Worm (Caenorhabditis elegans) whole organism, L3 larva: ENCODE results near the gene ptp-3.

ENCODE experiments used
- ama-1 ChIP-seq: fragments of 150-350 bp; optimal IDR thresholded peaks from 2 replicates; lab custom pipeline; 2018
- egl-27 ChIP-seq: sonication (generic microtip); optimal IDR thresholded peaks from 4 replicates; lab custom pipeline; 2017; ENCODE audit warnings: missing biosample characterization, missing genetic modification reagents, missing genetic modification characterization
- elt-1 ChIP-seq: fragments of 150-350 bp; optimal IDR thresholded peaks from 2 replicates; lab custom pipeline; 2014; ENCODE audit warnings: missing biosample characterization, missing genetic modification characterization
- fkh-10 ChIP-seq: sonication (generic microtip); optimal IDR thresholded peaks from 2 replicates; lab custom pipeline; 2017; ENCODE audit warnings: missing biosample characterization, missing genetic modification reagents, missing genetic modification characterization
- mdl-1 ChIP-seq: fragments of 150-350 bp; optimal IDR thresholded peaks from 2 replicates; lab custom pipeline; 2014; ENCODE audit warnings: missing biosample characterization, missing genetic modification characterization
- nhr-11 ChIP-seq: fragments of 150-350 bp; optimal IDR thresholded peaks from 2 replicates; lab custom pipeline; 2014; ENCODE audit warnings: missing biosample characterization, missing genetic modification characterization
- nhr-28 ChIP-seq: fragments of 150-350 bp; optimal IDR thresholded peaks from 2 replicates; lab custom pipeline; 2014; ENCODE audit warnings: missing biosample characterization, missing genetic modification characterization
- nhr-77 ChIP-seq: fragments of 150-350 bp; optimal IDR thresholded peaks from 2 replicates; lab custom pipeline; 2014; ENCODE audit warnings: missing biosample characterization, missing genetic modification characterization
- sea-2 ChIP-seq: fragments of 150-350 bp; sonication (generic microtip); optimal IDR thresholded peaks from 4 replicates; lab custom pipeline; 2014; ENCODE audit warnings: missing biosample characterization, missing genetic modification reagents, missing genetic modification characterization
- zag-1 ChIP-seq: fragments of 150-350 bp; optimal IDR thresholded peaks from 2 replicates; lab custom pipeline; 2014; ENCODE audit warnings: missing biosample characterization, missing genetic modification characterization
- ztf-11 ChIP-seq: fragments of 150-350 bp; optimal IDR thresholded peaks from 2 replicates; lab custom pipeline; 2014; ENCODE audit warnings: missing biosample characterization, missing genetic modification characterization

- no peak for TF ChIP-seq sea-2
- no peak for TF ChIP-seq nhr-77 (tag; lab: Kevin White, UChicago)
- no peak for TF ChIP-seq zag-1
- no peak for TF ChIP-seq egl-27 (tag; lab: Kevin White, UChicago)
- no peak for TF ChIP-seq elt-1
- no peak for TF ChIP-seq ztf-11
- no peak for TF ChIP-seq ama-1
- no peak for TF ChIP-seq fkh-10 (GFP tag; lab: Kevin White, UChicago)
- no peak for TF ChIP-seq nhr-11
- no peak for TF ChIP-seq mdl-1 (tag; lab: Kevin White, UChicago)
- no peak for TF ChIP-seq nhr-28 (tag; lab: Kevin White, UChicago)
Measured at ce11 chrII:11035774-11036173, 60.4 kb downstream of the ptp-3 start, which contains the start of gene srlf-15.
